Worm (Caenorhabditis elegans): ENCODE results near the gene T19H5.6.

DNA sequence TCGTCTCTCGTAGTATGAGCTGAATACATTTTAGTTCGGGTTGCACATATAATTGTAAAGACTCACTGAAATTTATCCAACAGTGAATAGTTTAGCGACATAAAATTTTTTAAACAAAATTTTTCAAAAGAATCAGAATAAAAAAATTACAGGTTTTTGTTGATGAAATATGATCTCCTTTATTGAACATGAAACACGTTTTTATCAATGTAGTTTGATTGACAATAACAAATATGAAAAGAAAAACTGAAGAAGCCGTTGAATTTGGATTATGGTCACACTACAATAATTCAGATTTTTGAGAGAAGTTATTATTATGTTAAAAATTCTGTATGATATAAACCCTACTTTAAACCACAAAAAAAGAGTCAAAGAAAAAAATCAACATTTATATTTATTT is 30.0 kb downstream of the T19H5.6 start, which contains the start of gene chil-17:
- TF ChIP-seq lsy-2 (tag; optimal IDR thresholded peaks at IDR 0.05) (no peak), nhr-12 (tag; optimal IDR thresholded peaks at IDR 0.05) (no peak), nhr-6 (tag; optimal IDR thresholded peaks at IDR 0.05) (no peak), nhr-237 (tag; optimal IDR thresholded peaks at IDR 0.05) (no peak), nhr-11 (tag; optimal IDR thresholded peaks at IDR 0.05) (no peak)
